ENCODE assay signal across 1 fruit fly cellular context in the genomic region with DNA sequence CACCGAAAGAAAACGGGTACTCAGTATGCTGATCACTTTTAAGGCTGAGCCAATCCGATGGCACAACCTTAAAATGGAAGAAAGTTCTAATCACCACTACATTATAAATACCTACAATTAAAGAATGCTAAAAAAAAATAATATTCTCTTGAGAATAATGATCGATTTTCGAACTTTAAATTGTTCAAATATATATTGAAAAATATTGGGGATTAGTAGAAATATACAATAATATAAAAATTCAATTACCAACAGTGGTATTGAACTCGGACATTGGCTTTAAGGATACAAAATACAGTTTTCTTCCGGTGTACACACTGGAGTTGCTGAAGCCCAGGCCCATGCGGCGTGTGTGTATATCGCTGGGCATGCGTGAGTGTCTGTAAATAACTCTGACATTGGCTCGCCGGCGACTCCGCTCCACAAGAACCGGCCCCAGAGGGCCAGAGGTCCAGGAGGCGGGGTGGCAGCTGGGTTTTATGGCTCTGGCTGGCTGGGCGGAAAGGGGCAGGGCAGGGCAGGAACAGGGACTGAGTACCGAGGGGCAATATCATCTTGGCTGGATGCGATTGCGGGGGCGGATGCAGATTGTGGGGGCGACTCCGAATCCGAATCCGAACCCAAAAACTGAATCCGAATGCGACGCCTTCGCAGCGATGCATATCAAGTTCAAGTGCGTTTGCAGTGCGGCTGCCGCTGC.
TF ChIP-seq lines count a peak whose summit lies in the region.

No protein-coding gene starts in this region.

TF ChIP-seq in whole organism, embryonic, 481 proteins besides CTCF, POLR2A, EP300 and RAD21 (continued from another document and continues in another):
- TF ChIP-seq CG4404 (GFP tag; IDR thresholded peaks at IDR 0.05; lab: Robert Waterston, UW) = no peak
- no peak for TF ChIP-seq Sry-δ (GFP tag; optimal IDR thresholded peaks at IDR 0.05; lab: Kevin White, UChicago)
- no peak for TF ChIP-seq Lim3 (GFP tag; IDR thresholded peaks at IDR 0.05; lab: Robert Waterston, UW)
- TF ChIP-seq YL-1 (GFP tag; optimal IDR thresholded peaks at IDR 0.05; lab: Kevin White, UChicago) = peak; percentile 8
- TF ChIP-seq unc-4 (GFP tag; IDR thresholded peaks at IDR 0.05; lab: Robert Waterston, UW; ENCODE audit: partially characterized antibody) = no peak
- TF ChIP-seq CG31365 (tag; optimal IDR thresholded peaks at IDR 0.05; lab: Kevin White, UChicago) = no peak
- TF ChIP-seq Chrac-16 (GFP tag; optimal IDR thresholded peaks at IDR 0.05; lab: Kevin White, UChicago) = peak; percentile 62
- TF ChIP-seq CG13624 (GFP tag; optimal IDR thresholded peaks at IDR 0.05; lab: Kevin White, UChicago) = no peak
- peak; percentile 84 for TF ChIP-seq CG7556 (GFP tag; optimal IDR thresholded peaks at IDR 0.05; lab: Kevin White, UChicago)
- TF ChIP-seq Camta (GFP tag; optimal IDR thresholded peaks at IDR 0.05; lab: Kevin White, UChicago) = no peak
- no peak for TF ChIP-seq Gug (GFP tag; IDR thresholded peaks at IDR 0.05; lab: Robert Waterston, UW)
- TF ChIP-seq CG17328 (GFP tag; IDR thresholded peaks at IDR 0.05; lab: Robert Waterston, UW) = no peak
- TF ChIP-seq CG7357 (GFP tag; IDR thresholded peaks at IDR 0.05; lab: Robert Waterston, UW) = peak; percentile 38; the same call in 1 of the 3 replicates
- TF ChIP-seq NK7.1 (GFP tag; optimal IDR thresholded peaks at IDR 0.05; lab: Kevin White, UChicago) = no peak
- no peak for TF ChIP-seq en (GFP tag; optimal IDR thresholded peaks at IDR 0.05; lab: Kevin White, UChicago)
- peak; percentile 76 for TF ChIP-seq CG31441 (GFP tag; IDR thresholded peaks at IDR 0.05; lab: Robert Waterston, UW)
- no peak for TF ChIP-seq ap (GFP tag; IDR thresholded peaks at IDR 0.05; lab: Robert Waterston, UW)
- TF ChIP-seq pros (GFP tag; optimal IDR thresholded peaks at IDR 0.05; lab: Kevin White, UChicago) = no peak
- no peak for TF ChIP-seq Trl (optimal IDR thresholded peaks at IDR 0.05; lab: Kevin White, UChicago)
- TF ChIP-seq Trl (GFP tag; optimal IDR thresholded peaks at IDR 0.05; lab: Kevin White, UChicago) = no peak
- no peak for TF ChIP-seq pan (optimal IDR thresholded peaks at IDR 0.05; lab: Kevin White, UChicago)
- no peak for TF ChIP-seq pan (GFP tag; optimal IDR thresholded peaks at IDR 0.05 in 1 of 2, IDR thresholded peaks at IDR 0.05 in 1 of 2)
- TF ChIP-seq Stat92E (GFP tag; optimal IDR thresholded peaks at IDR 0.05; lab: Kevin White, UChicago) = peak in 1 of 3 experiments; percentile 55
- peak in 1 of 3 experiments; percentile 93 for TF ChIP-seq lola (GFP tag; optimal IDR thresholded peaks at IDR 0.05; lab: Kevin White, UChicago)
- no peak for TF ChIP-seq zfh2 (GFP tag; optimal IDR thresholded peaks at IDR 0.05; lab: Kevin White, UChicago)
- TF ChIP-seq CG2116 (GFP tag; optimal IDR thresholded peaks at IDR 0.05; lab: Kevin White, UChicago) = peak; percentile 28
- no peak for TF ChIP-seq Usf (GFP tag; optimal IDR thresholded peaks at IDR 0.05; lab: Kevin White, UChicago)
- TF ChIP-seq CG2875 (GFP tag; optimal IDR thresholded peaks at IDR 0.05; lab: Kevin White, UChicago) = peak; percentile 70
- no peak for TF ChIP-seq CG11560 (tag; IDR thresholded peaks at IDR 0.05; lab: Robert Waterston, UW)
- no peak for TF ChIP-seq NC2β (GFP tag; optimal IDR thresholded peaks at IDR 0.05; lab: Kevin White, UChicago)
- TF ChIP-seq CG16813 (GFP tag; IDR thresholded peaks at IDR 0.05; lab: Robert Waterston, UW; ENCODE audit: partially characterized antibody) = no peak
- no peak for TF ChIP-seq BEAF-32 (GFP tag; optimal IDR thresholded peaks at IDR 0.05; lab: Kevin White, UChicago)
- TF ChIP-seq ewg (GFP tag; optimal IDR thresholded peaks at IDR 0.05; lab: Kevin White, UChicago) = peak; percentile 71
- TF ChIP-seq gsb-n (tag; optimal IDR thresholded peaks at IDR 0.05; lab: Kevin White, UChicago) = peak; percentile 83
- peak; percentile 13 for TF ChIP-seq CG18476 (GFP tag; optimal IDR thresholded peaks at IDR 0.05; lab: Kevin White, UChicago)
- peak; percentile 3 for TF ChIP-seq CG12155 (GFP tag; optimal IDR thresholded peaks at IDR 0.05; lab: Kevin White, UChicago)
- TF ChIP-seq CG12071 (GFP tag; optimal IDR thresholded peaks at IDR 0.05; lab: Kevin White, UChicago) = no peak
- peak; percentile 15 for TF ChIP-seq Bdp1 (GFP tag; optimal IDR thresholded peaks at IDR 0.05; lab: Kevin White, UChicago)
- peak; percentile 79 for TF ChIP-seq CG7839 (tag; optimal IDR thresholded peaks at IDR 0.05; lab: Kevin White, UChicago)
- TF ChIP-seq CG4854 (GFP tag; optimal IDR thresholded peaks at IDR 0.05; lab: Kevin White, UChicago) = no peak
- no peak for TF ChIP-seq Hmr (GFP tag; optimal IDR thresholded peaks at IDR 0.05; lab: Kevin White, UChicago)
- TF ChIP-seq vfl (GFP tag; optimal IDR thresholded peaks at IDR 0.05; lab: Kevin White, UChicago) = no peak
- peak; percentile 47 for TF ChIP-seq chn (GFP tag; optimal IDR thresholded peaks at IDR 0.05; lab: Kevin White, UChicago)
- TF ChIP-seq bsh (GFP tag; optimal IDR thresholded peaks at IDR 0.05; lab: Kevin White, UChicago) = peak; percentile 84 to 86
- TF ChIP-seq Deaf1 (tag; optimal IDR thresholded peaks at IDR 0.05; lab: Kevin White, UChicago) = no peak
- TF ChIP-seq CG1647 (GFP tag; optimal IDR thresholded peaks at IDR 0.05; lab: Kevin White, UChicago) = no peak
- TF ChIP-seq CG6683 (GFP tag; optimal IDR thresholded peaks at IDR 0.05; lab: Kevin White, UChicago) = no peak
- peak; percentile 61 for TF ChIP-seq CG15269 (tag; optimal IDR thresholded peaks at IDR 0.05; lab: Kevin White, UChicago)
- no peak for TF ChIP-seq Hmx (GFP tag; optimal IDR thresholded peaks at IDR 0.05; lab: Kevin White, UChicago)
- TF ChIP-seq CG9609 (GFP tag; optimal IDR thresholded peaks at IDR 0.05; lab: Kevin White, UChicago) = no peak
- no peak for TF ChIP-seq shn (GFP tag; optimal IDR thresholded peaks at IDR 0.05; lab: Kevin White, UChicago)
- no peak for TF ChIP-seq Taf1 (GFP tag; IDR thresholded peaks at IDR 0.05; lab: Robert Waterston, UW)
- TF ChIP-seq dan (GFP tag; IDR thresholded peaks at IDR 0.05; lab: Robert Waterston, UW) = no peak
- no peak for TF ChIP-seq MESR4 (GFP tag; optimal IDR thresholded peaks at IDR 0.05; lab: Kevin White, UChicago)
- TF ChIP-seq repo (GFP tag; optimal IDR thresholded peaks at IDR 0.05; lab: Kevin White, UChicago) = no peak
- TF ChIP-seq CG12104 (GFP tag; optimal IDR thresholded peaks at IDR 0.05; lab: Kevin White, UChicago) = peak; percentile 13
- 0 out of 2 replicates have a peak, but pooled peaks have one; percentile 23 for TF ChIP-seq onecut (GFP tag; IDR thresholded peaks at IDR 0.05; lab: Robert Waterston, UW)
- no peak for TF ChIP-seq Hey (tag; optimal IDR thresholded peaks at IDR 0.05; lab: Kevin White, UChicago)
- no peak for TF ChIP-seq sna (GFP tag; IDR thresholded peaks at IDR 0.05; lab: Robert Waterston, UW; ENCODE audit: partially characterized antibody)
- no peak for TF ChIP-seq CG17186 (GFP tag; optimal IDR thresholded peaks at IDR 0.05; lab: Kevin White, UChicago)
- peak; percentile 4 for TF ChIP-seq CG17802 (tag; optimal IDR thresholded peaks at IDR 0.05; lab: Kevin White, UChicago)
- 0 out of 3 replicates have a peak, but pooled peaks have one; percentile 48 for TF ChIP-seq ci (GFP tag; IDR thresholded peaks at IDR 0.05; lab: Robert Waterston, UW)
- TF ChIP-seq nerfin-1 (tag; optimal IDR thresholded peaks at IDR 0.05; lab: Kevin White, UChicago) = peak; percentile 68
- no peak for TF ChIP-seq fu2 (GFP tag; optimal IDR thresholded peaks at IDR 0.05; lab: Kevin White, UChicago)
- no peak for TF ChIP-seq Dbx (GFP tag; IDR thresholded peaks at IDR 0.05; lab: Robert Waterston, UW)
- TF ChIP-seq kah (GFP tag; optimal IDR thresholded peaks at IDR 0.05; lab: Kevin White, UChicago) = no peak
- no peak for TF ChIP-seq CG11456 (GFP tag; IDR thresholded peaks at IDR 0.05; lab: Robert Waterston, UW)
- TF ChIP-seq Pdp1 (GFP tag; optimal IDR thresholded peaks at IDR 0.05; lab: Kevin White, UChicago) = peak in 1 of 2 experiments; percentile 19
- no peak for TF ChIP-seq CG9797 (GFP tag; optimal IDR thresholded peaks at IDR 0.05; lab: Kevin White, UChicago)
- TF ChIP-seq Bteb2 (GFP tag; optimal IDR thresholded peaks at IDR 0.05; lab: Kevin White, UChicago) = no peak
- peak in 1 of 2 experiments; percentile 68 for TF ChIP-seq Eip74EF (GFP tag; optimal IDR thresholded peaks at IDR 0.05; lab: Kevin White, UChicago)
- TF ChIP-seq CG11085 (GFP tag; IDR thresholded peaks at IDR 0.05; lab: Robert Waterston, UW) = no peak
- no peak for TF ChIP-seq eyg (GFP tag; optimal IDR thresholded peaks at IDR 0.05; lab: Kevin White, UChicago)
- TF ChIP-seq ind (GFP tag; optimal IDR thresholded peaks at IDR 0.05; lab: Kevin White, UChicago) = peak; percentile 14
- peak; percentile 87 for TF ChIP-seq gem (tag; optimal IDR thresholded peaks at IDR 0.05; lab: Kevin White, UChicago)
- TF ChIP-seq tna (GFP tag; IDR thresholded peaks at IDR 0.05; lab: Robert Waterston, UW; ENCODE audit: partially characterized antibody) = no peak
- no peak for TF ChIP-seq nerfin-2 (GFP tag; IDR thresholded peaks at IDR 0.05; lab: Robert Waterston, UW; ENCODE audit: partially characterized antibody)
- TF ChIP-seq CG4730 (GFP tag; IDR thresholded peaks at IDR 0.05; lab: Robert Waterston, UW) = no peak
- TF ChIP-seq CG10462 (GFP tag; optimal IDR thresholded peaks at IDR 0.05; lab: Kevin White, UChicago) = peak; percentile 43
- peak; percentile 89 for TF ChIP-seq nmo (GFP tag; optimal IDR thresholded peaks at IDR 0.05; lab: Kevin White, UChicago)
- TF ChIP-seq CG16863 (GFP tag; optimal IDR thresholded peaks at IDR 0.05; lab: Kevin White, UChicago) = no peak
- no peak for TF ChIP-seq Opbp (GFP tag; IDR thresholded peaks at IDR 0.05; lab: Robert Waterston, UW; ENCODE audit: partially characterized antibody)
- TF ChIP-seq CG7786 (GFP tag; optimal IDR thresholded peaks at IDR 0.05; lab: Kevin White, UChicago) = no peak
- TF ChIP-seq CG10431 (GFP tag; optimal IDR thresholded peaks at IDR 0.05; lab: Kevin White, UChicago) = peak; percentile 65
- TF ChIP-seq CG5953 (GFP tag; IDR thresholded peaks at IDR 0.05; lab: Robert Waterston, UW) = no peak
- peak; percentile 62 for TF ChIP-seq Nf-YB (GFP tag; optimal IDR thresholded peaks at IDR 0.05; lab: Kevin White, UChicago)
- TF ChIP-seq CG12769 (tag; optimal IDR thresholded peaks at IDR 0.05; lab: Kevin White, UChicago) = no peak
- TF ChIP-seq aop (GFP tag; IDR thresholded peaks at IDR 0.05; lab: Robert Waterston, UW) = no peak
- no peak for TF ChIP-seq pnt (GFP tag; optimal IDR thresholded peaks at IDR 0.05; lab: Kevin White, UChicago)
- TF ChIP-seq esg (GFP tag; conservative IDR thresholded peaks at IDR 0.05; lab: Robert Waterston, UW) = peak; percentile 49
- TF ChIP-seq Ada2b (GFP tag; IDR thresholded peaks at IDR 0.05; lab: Robert Waterston, UW) = no peak
- no peak for TF ChIP-seq psq (GFP tag; optimal IDR thresholded peaks at IDR 0.05; lab: Kevin White, UChicago)
- no peak for TF ChIP-seq dimm (GFP tag; IDR thresholded peaks at IDR 0.05; lab: Robert Waterston, UW)
- TF ChIP-seq ems (GFP tag; optimal IDR thresholded peaks at IDR 0.05; lab: Kevin White, UChicago) = no peak
- peak; percentile 39; the same call in 1 of the 2 replicates for TF ChIP-seq vvl (GFP tag; IDR thresholded peaks at IDR 0.05; lab: Robert Waterston, UW)
- peak; percentile 5 for TF ChIP-seq CG8281 (tag; optimal IDR thresholded peaks at IDR 0.05; lab: Kevin White, UChicago)
- TF ChIP-seq ttk (GFP tag; IDR thresholded peaks at IDR 0.05; lab: Robert Waterston, UW) = no peak
- TF ChIP-seq Hr51 (GFP tag; optimal IDR thresholded peaks at IDR 0.05; lab: Kevin White, UChicago) = peak in 1 of 2 experiments; percentile 60
- no peak for TF ChIP-seq cad (GFP tag; optimal IDR thresholded peaks at IDR 0.05; lab: Kevin White, UChicago)
- no peak for TF ChIP-seq cato (GFP tag; optimal IDR thresholded peaks at IDR 0.05; lab: Kevin White, UChicago; ENCODE audit: borderline replicate concordance)
- TF ChIP-seq CG6272 (GFP tag; IDR thresholded peaks at IDR 0.05; lab: Robert Waterston, UW) = no peak
- peak; percentile 79 for TF ChIP-seq Sox100B (GFP tag; optimal IDR thresholded peaks at IDR 0.05; lab: Kevin White, UChicago)
- no peak for TF ChIP-seq CG12236 (GFP tag; optimal IDR thresholded peaks at IDR 0.05; lab: Kevin White, UChicago)
- TF ChIP-seq pb (GFP tag; optimal IDR thresholded peaks at IDR 0.05; lab: Kevin White, UChicago) = no peak
- TF ChIP-seq CG8089 (GFP tag; optimal IDR thresholded peaks at IDR 0.05; lab: Kevin White, UChicago) = no peak
- TF ChIP-seq klu (GFP tag; IDR thresholded peaks at IDR 0.05; lab: Robert Waterston, UW) = no peak
- no peak for TF ChIP-seq CG15073 (GFP tag; optimal IDR thresholded peaks at IDR 0.05; lab: Kevin White, UChicago)
- peak; percentile 84 for TF ChIP-seq CG33557 (GFP tag; optimal IDR thresholded peaks at IDR 0.05; lab: Kevin White, UChicago)
- TF ChIP-seq CG2202 (tag; optimal IDR thresholded peaks at IDR 0.05; lab: Kevin White, UChicago) = peak; percentile 72
- no peak for TF ChIP-seq otp (GFP tag; IDR thresholded peaks at IDR 0.05; lab: Robert Waterston, UW)
- no peak for TF ChIP-seq CG5180 (GFP tag; optimal IDR thresholded peaks at IDR 0.05; lab: Kevin White, UChicago)
- no peak for TF ChIP-seq fd102C (GFP tag; optimal IDR thresholded peaks at IDR 0.05; lab: Kevin White, UChicago)
- no peak for TF ChIP-seq wdn (GFP tag; IDR thresholded peaks at IDR 0.05; lab: Robert Waterston, UW)
- no peak for TF ChIP-seq E2f1 (GFP tag; IDR thresholded peaks at IDR 0.05; lab: Robert Waterston, UW)
- TF ChIP-seq CG11093 (GFP tag; IDR thresholded peaks at IDR 0.05; lab: Robert Waterston, UW) = 0 out of 3 replicates have a peak, but pooled peaks have one; percentile 12
- TF ChIP-seq CG11247 (GFP tag; IDR thresholded peaks at IDR 0.05; lab: Robert Waterston, UW) = no peak
- no peak for TF ChIP-seq CG4328 (GFP tag; optimal IDR thresholded peaks at IDR 0.05; lab: Kevin White, UChicago)
- peak; percentile 74 for TF ChIP-seq CG30403 (GFP tag; optimal IDR thresholded peaks at IDR 0.05; lab: Kevin White, UChicago)
- peak; percentile 77 for TF ChIP-seq CG9437 (GFP tag; optimal IDR thresholded peaks at IDR 0.05; lab: Kevin White, UChicago)
- TF ChIP-seq CG34422 (GFP tag; IDR thresholded peaks at IDR 0.05; lab: Robert Waterston, UW) = peak; percentile 37; the same call in 1 of the 3 replicates
- TF ChIP-seq knrl (GFP tag; IDR thresholded peaks at IDR 0.05; lab: Robert Waterston, UW; ENCODE audit: partially characterized antibody) = no peak
- TF ChIP-seq kay (GFP tag; optimal IDR thresholded peaks at IDR 0.05; lab: Kevin White, UChicago) = peak; percentile 37
- no peak for TF ChIP-seq maf-S (GFP tag; optimal IDR thresholded peaks at IDR 0.05; lab: Kevin White, UChicago)
- TF ChIP-seq lilli (GFP tag; optimal IDR thresholded peaks at IDR 0.05; lab: Kevin White, UChicago) = peak; percentile 29
- TF ChIP-seq CG13123 (GFP tag; optimal IDR thresholded peaks at IDR 0.05; lab: Kevin White, UChicago) = peak; percentile 6
